Fruit fly (Drosophila melanogaster) whole organism, embryonic: Measurements from ENCODE around the gene ana1.

Source experiments
- BtbVII ChIP-seq: fragments of 200-800 bp; sonication (Bioruptor generic); optimal IDR thresholded peaks from 3 replicates; lab custom pipeline; 2017; ENCODE audit warnings: missing biosample characterization, mild to moderate bottlenecking, missing genetic modification characterization
- CG10979 ChIP-seq: fragments of 200-800 bp; sonication (Bioruptor generic); optimal IDR thresholded peaks from 2 replicates; lab custom pipeline; 2018; ENCODE audit warnings: missing biosample characterization, mild to moderate bottlenecking, missing genetic modification characterization, moderate library complexity
- CG11398 ChIP-seq: fragments of 200-800 bp; sonication (Bioruptor generic); optimal IDR thresholded peaks from 2 replicates; lab custom pipeline; 2016; ENCODE audit warnings: missing biosample characterization, missing genetic modification characterization
- CG12659 ChIP-seq: fragments of 200-800 bp; sonication (Bioruptor generic); optimal IDR thresholded peaks from 3 replicates; lab custom pipeline; 2017; ENCODE audit warnings: mild to moderate bottlenecking, missing biosample characterization, missing genetic modification reagents, missing genetic modification characterization
- CG15514 ChIP-seq: fragments of 200-800 bp; sonication (Bioruptor generic); optimal IDR thresholded peaks from 3 replicates; lab custom pipeline; 2017; ENCODE audit warnings: missing biosample characterization, missing genetic modification characterization, mild to moderate bottlenecking, moderate library complexity, missing genetic modification reagents
- CG1603 ChIP-seq: fragments of 200-800 bp; sonication (Bioruptor generic); optimal IDR thresholded peaks from 2 replicates; lab custom pipeline; 2019; ENCODE audit warnings: missing biosample characterization, mild to moderate bottlenecking, missing genetic modification characterization, moderate library complexity
- CG16815 ChIP-seq: fragments of 200-800 bp; sonication (Bioruptor generic); optimal IDR thresholded peaks from 3 replicates; lab custom pipeline; 2017; ENCODE audit warnings: missing biosample characterization, mild to moderate bottlenecking, missing genetic modification characterization
- CG18476 ChIP-seq: fragments of 200-800 bp; sonication (Bioruptor generic); optimal IDR thresholded peaks from 2 replicates; lab custom pipeline; 2016; ENCODE audit warnings: missing biosample characterization, mild to moderate bottlenecking, missing genetic modification characterization
- CG18619 ChIP-seq: fragments of 200-800 bp; sonication (Bioruptor generic); optimal IDR thresholded peaks from 3 replicates; lab custom pipeline; 2017; ENCODE audit warnings: missing biosample characterization, mild to moderate bottlenecking, missing genetic modification characterization
- CG2678 ChIP-seq: fragments of 200-800 bp; sonication (Bioruptor generic); optimal IDR thresholded peaks from 3 replicates; lab custom pipeline; 2019; ENCODE audit warnings: missing biosample characterization, mild to moderate bottlenecking, missing genetic modification characterization, moderate library complexity
- CG2712 ChIP-seq: fragments of 200-800 bp; optimal IDR thresholded peaks from 3 replicates; lab custom pipeline; 2019; ENCODE audit warnings: missing biosample characterization, mild to moderate bottlenecking, missing genetic modification characterization, moderate library complexity
- CG2889 ChIP-seq: fragments of 200-800 bp; sonication (Bioruptor generic); IDR thresholded peaks from 3 replicates; pipeline ENCODE4 v1.3.6; 2022; ENCODE audit warnings: missing biosample characterization, missing genetic modification characterization
- CG31441 ChIP-seq: fragments of 200-800 bp; sonication (Bioruptor generic); IDR thresholded peaks from 2 replicates; pipeline ENCODE4 v1.3.6; 2022; ENCODE audit warnings: missing biosample characterization, missing genetic modification characterization
- CG8388 ChIP-seq: fragments of 200-800 bp; sonication (Bioruptor generic); optimal IDR thresholded peaks from 2 replicates; lab custom pipeline; 2019; ENCODE audit warnings: missing biosample characterization, mild to moderate bottlenecking, missing genetic modification characterization, moderate library complexity
- CG8924 ChIP-seq: fragments of 200-800 bp; optimal IDR thresholded peaks from 3 replicates; lab custom pipeline; 2019; ENCODE audit warnings: missing biosample characterization, mild to moderate bottlenecking, missing genetic modification characterization, moderate library complexity
- CG9932 ChIP-seq: fragments of 200-800 bp; sonication (Bioruptor generic); IDR thresholded peaks from 2 replicates; pipeline ENCODE4 v1.3.6; 2022; ENCODE audit warnings: missing biosample characterization, missing genetic modification characterization
- CTCF ChIP-seq: fragments of 200-800 bp; sonication (Bioruptor generic); optimal IDR thresholded peaks from 2 replicates; lab custom pipeline; 2017; ENCODE audit warnings: missing biosample characterization, mild to moderate bottlenecking, missing genetic modification characterization, moderate library complexity
- D ChIP-seq, 2 experiments: fragments of 200-800 bp in 1 of 2; fragments of >200 bp in 1 of 2; sonication (Bioruptor generic) in 1 of 2; optimal IDR thresholded peaks; 2 replicates in 1 of 2; 3 replicates in 1 of 2; lab custom pipeline; 2017; ENCODE audit warnings: mild to moderate bottlenecking in 1 of 2, missing biosample characterization in 1 of 2, missing genetic modification characterization in 1 of 2, missing genetic modification reagents in 1 of 2
- Drgx ChIP-seq: fragments of 200-800 bp; sonication (Bioruptor generic); IDR thresholded peaks from 2 replicates; pipeline ENCODE4 v1.3.6; 2022; ENCODE audit warnings: missing biosample characterization, missing genetic modification characterization
- E2f1 ChIP-seq: fragments of 200-800 bp; sonication (Bioruptor generic); IDR thresholded peaks from 2 replicates; pipeline ENCODE4 v1.3.6; 2022; ENCODE audit warnings: missing biosample characterization, missing genetic modification characterization
- HLH3B ChIP-seq: fragments of 200-800 bp; sonication (Bioruptor generic); IDR thresholded peaks from 2 replicates; pipeline ENCODE4 v1.3.6; 2022; ENCODE audit warnings: missing biosample characterization, missing genetic modification characterization
- HmgZ ChIP-seq: fragments of 200-800 bp; sonication (Bioruptor generic); optimal IDR thresholded peaks from 2 replicates; lab custom pipeline; 2018; ENCODE audit warnings: missing biosample characterization, mild to moderate bottlenecking, missing genetic modification characterization
- Hr78 ChIP-seq, 2 experiments: fragments of 200-800 bp in 1 of 2; fragments of >200 bp in 1 of 2; sonication (Bioruptor generic) in 1 of 2; optimal IDR thresholded peaks; 2 replicates each; lab custom pipeline; 2017 to 2019; ENCODE audit warnings: missing biosample characterization in 2 of 2, missing genetic modification characterization in 2 of 2, mild to moderate bottlenecking in 1 of 2, moderate library complexity in 1 of 2
- MESR4 ChIP-seq: fragments of 200-800 bp; sonication (Bioruptor generic); optimal IDR thresholded peaks from 2 replicates; lab custom pipeline; 2018; ENCODE audit warnings: missing biosample characterization, mild to moderate bottlenecking, missing genetic modification characterization, moderate library complexity
- Meics ChIP-seq: fragments of 200-800 bp; sonication (Bioruptor generic); optimal IDR thresholded peaks from 2 replicates; lab custom pipeline; 2017; ENCODE audit warnings: missing biosample characterization, mild to moderate bottlenecking, missing genetic modification characterization
- Mrtf ChIP-seq: fragments of 200-800 bp; sonication (Bioruptor generic); IDR thresholded peaks from 3 replicates; pipeline ENCODE4 v1.3.6; 2022; ENCODE audit warnings: missing biosample characterization, missing genetic modification characterization
- Oli ChIP-seq: fragments of 200-800 bp; sonication (Bioruptor generic); optimal IDR thresholded peaks from 2 replicates; lab custom pipeline; 2018; ENCODE audit warnings: missing biosample characterization, mild to moderate bottlenecking, missing genetic modification characterization, moderate library complexity
- Rx ChIP-seq: fragments of 200-800 bp; sonication (Bioruptor generic); IDR thresholded peaks from 2 replicates; pipeline ENCODE4 v1.3.6; 2022; ENCODE audit warnings: missing biosample characterization, missing genetic modification characterization
- Six4 ChIP-seq: fragments of 200-800 bp; sonication (Bioruptor generic); optimal IDR thresholded peaks from 2 replicates; lab custom pipeline; 2016; ENCODE audit warnings: missing biosample characterization, missing genetic modification characterization
- Sry-δ ChIP-seq: fragments of 200-800 bp; sonication (Bioruptor generic); optimal IDR thresholded peaks from 2 replicates; lab custom pipeline; 2016; ENCODE audit warnings: missing biosample characterization, missing genetic modification characterization
- Ssrp ChIP-seq: fragments of 200-800 bp; sonication (Bioruptor generic); optimal IDR thresholded peaks from 2 replicates; lab custom pipeline; 2018; ENCODE audit warnings: missing biosample characterization, mild to moderate bottlenecking, missing genetic modification characterization, moderate library complexity
- bigmax ChIP-seq: fragments of 200-800 bp; sonication (Bioruptor generic); optimal IDR thresholded peaks from 2 replicates; lab custom pipeline; 2018; ENCODE audit warnings: missing biosample characterization, mild to moderate bottlenecking, missing genetic modification characterization
- chif ChIP-seq, 2 experiments: fragments of 200-800 bp; sonication (Bioruptor generic); optimal IDR thresholded peaks; 3 replicates each; lab custom pipeline; 2016; ENCODE audit warnings: missing biosample characterization in 2 of 2, missing genetic modification characterization in 2 of 2
- cwo ChIP-seq: fragments of 200-800 bp; sonication (Bioruptor generic); optimal IDR thresholded peaks from 3 replicates; lab custom pipeline; 2017; ENCODE audit warnings: missing biosample characterization, missing genetic modification characterization, mild to moderate bottlenecking, moderate library complexity, missing genetic modification reagents
- en ChIP-seq: fragments of 200-800 bp; sonication (Bioruptor generic); optimal IDR thresholded peaks from 2 replicates; lab custom pipeline; 2016; ENCODE audit warnings: missing biosample characterization, missing genetic modification characterization
- ewg ChIP-seq: fragments of 200-800 bp; sonication (Bioruptor generic); optimal IDR thresholded peaks from 3 replicates; lab custom pipeline; 2017; ENCODE audit warnings: mild to moderate bottlenecking, missing biosample characterization, missing genetic modification reagents, missing genetic modification characterization
- fd102C ChIP-seq: fragments of 200-800 bp; sonication (Bioruptor generic); optimal IDR thresholded peaks from 2 replicates; lab custom pipeline; 2018; ENCODE audit warnings: missing biosample characterization, mild to moderate bottlenecking, missing genetic modification characterization, moderate library complexity
- fu2 ChIP-seq: fragments of 200-800 bp; sonication (Bioruptor generic); optimal IDR thresholded peaks from 2 replicates; lab custom pipeline; 2016; ENCODE audit warnings: missing biosample characterization, missing genetic modification characterization
- gcm ChIP-seq: fragments of 200-800 bp; sonication (Bioruptor generic); optimal IDR thresholded peaks from 2 replicates; lab custom pipeline; 2019; ENCODE audit warnings: missing biosample characterization, mild to moderate bottlenecking, missing genetic modification characterization, moderate library complexity
- hbn ChIP-seq: fragments of 200-800 bp; sonication (Bioruptor generic); IDR thresholded peaks from 2 replicates; pipeline ENCODE4 v1.3.6; 2022; ENCODE audit warnings: missing biosample characterization, missing genetic modification characterization; ENCODE audit not compliant: partially characterized antibody
- lola ChIP-seq, 3 experiments: fragments of >200 bp in 2 of 3; fragments of 200-800 bp in 1 of 3; sonication (Bioruptor generic) in 1 of 3; optimal IDR thresholded peaks; 2 replicates each; lab custom pipeline; 2017 to 2019; ENCODE audit warnings: missing biosample characterization in 3 of 3, missing genetic modification characterization in 3 of 3, mild to moderate bottlenecking in 1 of 3, moderate library complexity in 1 of 3
- lov ChIP-seq, 2 experiments: fragments of 200-800 bp in 1 of 2; fragments of >200 bp in 1 of 2; sonication (Bioruptor generic) in 1 of 2; IDR thresholded peaks in 1 of 2; optimal IDR thresholded peaks in 1 of 2; 2 replicates in 1 of 2; 3 replicates in 1 of 2; pipeline versions ENCODE4 v1.3.6 to Lab custom; 2017 to 2022; ENCODE audit warnings: missing biosample characterization in 1 of 2, missing genetic modification characterization in 1 of 2
- pros ChIP-seq: fragments of 200-800 bp; sonication (Bioruptor generic); optimal IDR thresholded peaks from 3 replicates; lab custom pipeline; 2019; ENCODE audit warnings: missing biosample characterization, mild to moderate bottlenecking, missing genetic modification characterization, moderate library complexity
- sd ChIP-seq: fragments of 200-800 bp; sonication (Bioruptor generic); optimal IDR thresholded peaks from 3 replicates; lab custom pipeline; 2018; ENCODE audit warnings: missing biosample characterization, mild to moderate bottlenecking, missing genetic modification characterization, moderate library complexity
- slbo ChIP-seq: fragments of 200-800 bp; sonication (Bioruptor generic); IDR thresholded peaks from 2 replicates; pipeline ENCODE4 v1.3.6; 2022; ENCODE audit warnings: missing biosample characterization, missing genetic modification characterization
- sug ChIP-seq: fragments of 200-800 bp; optimal IDR thresholded peaks from 2 replicates; lab custom pipeline; 2019; ENCODE audit warnings: missing biosample characterization, mild to moderate bottlenecking, missing genetic modification characterization, moderate library complexity
- trem ChIP-seq: fragments of 200-800 bp; optimal IDR thresholded peaks from 3 replicates; lab custom pipeline; 2019; ENCODE audit warnings: missing biosample characterization, mild to moderate bottlenecking, missing genetic modification characterization, moderate library complexity

Gene ana1

dm6 chr3R:24580067-24580962 lies 49.9 kb downstream of the ana1 start (continued):
- peak; percentile 2 for TF ChIP-seq pros (GFP tag; lab: Kevin White, UChicago)
- peak; percentile 10 for TF ChIP-seq CG8388 (GFP tag; lab: Kevin White, UChicago)
- TF ChIP-seq Ssrp (tag; lab: Kevin White, UChicago), result peak; percentile 43
- TF ChIP-seq lov (optimal IDR thresholded peaks at IDR 0.05; lab: Kevin White, UChicago), result no peak
- no peak for TF ChIP-seq lov (GFP tag; IDR thresholded peaks at IDR 0.05; lab: Robert Waterston, UW)
- no peak for TF ChIP-seq CG11398 (GFP tag; lab: Kevin White, UChicago)
- no peak for TF ChIP-seq CTCF (GFP tag; lab: Kevin White, UChicago)
- peak; percentile 13 for TF ChIP-seq CG16815 (GFP tag; lab: Kevin White, UChicago)
- no peak for TF ChIP-seq hbn (GFP tag; lab: Robert Waterston, UW)
- TF ChIP-seq CG9932, result no peak
- TF ChIP-seq Hr78 (GFP tag; optimal IDR thresholded peaks at IDR 0.05; lab: Kevin White, UChicago), result no peak
- peak; percentile 14 for TF ChIP-seq CG12659
- TF ChIP-seq chif (GFP tag; optimal IDR thresholded peaks at IDR 0.05; lab: Kevin White, UChicago), result no peak
- TF ChIP-seq CG2678 (tag; lab: Kevin White, UChicago), result peak; percentile 61
- TF ChIP-seq CG18476, result peak; percentile 37
- TF ChIP-seq cwo, result no peak
- peak; percentile 16 for TF ChIP-seq Oli (tag; lab: Kevin White, UChicago)
- TF ChIP-seq sd (tag; lab: Kevin White, UChicago), result peak; percentile 84
- TF ChIP-seq gcm (GFP tag; lab: Kevin White, UChicago), result peak; percentile 2
- TF ChIP-seq lola (GFP tag; optimal IDR thresholded peaks at IDR 0.05; lab: Kevin White, UChicago), result peak in 1 of 3 experiments; percentile 74
- no peak for TF ChIP-seq slbo
- peak; percentile 61 for TF ChIP-seq CG2712 (tag; lab: Kevin White, UChicago)
- TF ChIP-seq CG15514 (GFP tag; lab: Kevin White, UChicago), result no peak
- no peak for TF ChIP-seq E2f1 (GFP tag; lab: Robert Waterston, UW)
- 0 out of 2 replicates have a peak, but pooled peaks have one; percentile 21 for TF ChIP-seq HLH3B (GFP tag; lab: Robert Waterston, UW)
- no peak for TF ChIP-seq BtbVII (GFP tag; lab: Kevin White, UChicago)
- TF ChIP-seq Sry-δ (GFP tag; lab: Kevin White, UChicago), result no peak
- TF ChIP-seq fd102C (GFP tag; lab: Kevin White, UChicago), result no peak
- TF ChIP-seq CG18619, result peak; percentile 39
- peak; percentile 9 for TF ChIP-seq ewg (GFP tag; lab: Kevin White, UChicago)
- TF ChIP-seq trem (tag; lab: Kevin White, UChicago), result peak; percentile 16
- TF ChIP-seq CG31441 (GFP tag; lab: Robert Waterston, UW), result peak; percentile 65; the same call in 1 of the 2 replicates
- no peak for TF ChIP-seq bigmax (GFP tag; lab: Kevin White, UChicago)
- no peak for TF ChIP-seq MESR4
- no peak for TF ChIP-seq fu2 (GFP tag; lab: Kevin White, UChicago)
- TF ChIP-seq Six4 (GFP tag; lab: Kevin White, UChicago), result peak; percentile 22
- no peak for TF ChIP-seq Drgx
- TF ChIP-seq D (optimal IDR thresholded peaks at IDR 0.05; lab: Kevin White, UChicago), result no peak
- peak; percentile 1 for TF ChIP-seq D (GFP tag; optimal IDR thresholded peaks at IDR 0.05; lab: Kevin White, UChicago)
- TF ChIP-seq CG10979 (tag; lab: Kevin White, UChicago), result peak; percentile 65
- no peak for TF ChIP-seq Rx (GFP tag; lab: Robert Waterston, UW)
- TF ChIP-seq CG1603 (tag; lab: Kevin White, UChicago), result no peak
- TF ChIP-seq Mrtf (GFP tag; lab: Robert Waterston, UW), result no peak
- TF ChIP-seq CG8924 (tag; lab: Kevin White, UChicago), result peak; percentile 33
- peak; percentile 23 for TF ChIP-seq Meics (GFP tag; lab: Kevin White, UChicago)
- no peak for TF ChIP-seq CG2889 (GFP tag; lab: Robert Waterston, UW)
- no peak for TF ChIP-seq HmgZ
- TF ChIP-seq sug (tag; lab: Kevin White, UChicago), result no peak
- no peak for TF ChIP-seq en (GFP tag; lab: Kevin White, UChicago)
